Fruit fly (Drosophila melanogaster) whole organism, embryonic: ENCODE results near the gene cyr.

Experiments
- Bteb2 ChIP-seq: fragments of 200-800 bp; sonication (Bioruptor generic); optimal IDR thresholded peaks from 2 replicates; lab custom pipeline; 2016; ENCODE audit warnings: missing biosample characterization, missing genetic modification characterization
- CG10431 ChIP-seq: fragments of 200-800 bp; sonication (Bioruptor generic); optimal IDR thresholded peaks from 3 replicates; lab custom pipeline; 2018; ENCODE audit warnings: missing biosample characterization, mild to moderate bottlenecking, missing genetic modification characterization
- CG10959 ChIP-seq: fragments of 200-800 bp; sonication (Bioruptor generic); IDR thresholded peaks from 2 replicates; pipeline ENCODE4 v1.3.6; 2022; ENCODE audit warnings: missing biosample characterization, missing genetic modification characterization
- CG12744 ChIP-seq: fragments of 200-800 bp; sonication (Bioruptor generic); optimal IDR thresholded peaks from 2 replicates; lab custom pipeline; 2016; ENCODE audit warnings: missing biosample characterization, missing genetic modification characterization
- CG14860 ChIP-seq: fragments of 200-800 bp; sonication (Bioruptor generic); IDR thresholded peaks from 3 replicates; pipeline ENCODE4 v1.3.6; 2022; ENCODE audit warnings: missing biosample characterization, missing genetic modification characterization; ENCODE audit not compliant: partially characterized antibody
- CG1647 ChIP-seq: fragments of 200-800 bp; sonication (Bioruptor generic); optimal IDR thresholded peaks from 3 replicates; lab custom pipeline; 2016; ENCODE audit warnings: missing biosample characterization, missing genetic modification characterization
- CG17186 ChIP-seq: fragments of 200-800 bp; sonication (Bioruptor generic); optimal IDR thresholded peaks from 3 replicates; lab custom pipeline; 2017; ENCODE audit warnings: missing biosample characterization, missing genetic modification reagents, missing genetic modification characterization
- CG17361 ChIP-seq: fragments of 200-800 bp; sonication (Bioruptor generic); IDR thresholded peaks from 3 replicates; pipeline ENCODE4 v1.3.6; 2022; ENCODE audit warnings: missing biosample characterization, missing genetic modification characterization
- CG17385 ChIP-seq: fragments of 200-800 bp; sonication (Bioruptor generic); optimal IDR thresholded peaks from 3 replicates; lab custom pipeline; 2018; ENCODE audit warnings: missing biosample characterization, mild to moderate bottlenecking, missing genetic modification characterization
- CG17568 ChIP-seq: fragments of 200-800 bp; sonication (Bioruptor generic); optimal IDR thresholded peaks from 2 replicates; lab custom pipeline; 2018; ENCODE audit warnings: missing biosample characterization, mild to moderate bottlenecking, missing genetic modification characterization, moderate library complexity
- CG2116 ChIP-seq: fragments of 200-800 bp; sonication (Bioruptor generic); optimal IDR thresholded peaks from 3 replicates; lab custom pipeline; 2018; ENCODE audit warnings: missing biosample characterization, mild to moderate bottlenecking, missing genetic modification characterization
- CG2129 ChIP-seq: fragments of 200-800 bp; sonication (Bioruptor generic); IDR thresholded peaks from 2 replicates; pipeline ENCODE4 v1.3.6; 2022; ENCODE audit warnings: missing biosample characterization, missing genetic modification characterization; ENCODE audit not compliant: partially characterized antibody
- CG30431 ChIP-seq: fragments of 200-800 bp; sonication (Bioruptor generic); optimal IDR thresholded peaks from 2 replicates; lab custom pipeline; 2017; ENCODE audit warnings: missing biosample characterization, missing genetic modification characterization
- CG4730 ChIP-seq: fragments of 200-800 bp; sonication (Bioruptor generic); IDR thresholded peaks from 2 replicates; pipeline ENCODE4 v1.3.6; 2022; ENCODE audit warnings: missing biosample characterization, missing genetic modification characterization
- CG4854 ChIP-seq: fragments of 200-800 bp; sonication (Bioruptor generic); optimal IDR thresholded peaks from 2 replicates; lab custom pipeline; 2016; ENCODE audit warnings: missing biosample characterization, missing genetic modification characterization, inconsistent platforms
- CG6813 ChIP-seq: fragments of 200-800 bp; sonication (Bioruptor generic); optimal IDR thresholded peaks from 2 replicates; lab custom pipeline; 2017; ENCODE audit warnings: missing biosample characterization, missing genetic modification characterization, mild to moderate bottlenecking, moderate library complexity, missing genetic modification reagents
- CG7357 ChIP-seq: fragments of 200-800 bp; sonication (Bioruptor generic); IDR thresholded peaks from 3 replicates; pipeline ENCODE4 v1.3.6; 2022; ENCODE audit warnings: missing biosample characterization, missing genetic modification characterization
- CG7963 ChIP-seq: fragments of 200-800 bp; sonication (Bioruptor generic); IDR thresholded peaks from 3 replicates; pipeline ENCODE4 v1.3.6; 2022; ENCODE audit warnings: missing biosample characterization, missing genetic modification characterization; ENCODE audit not compliant: partially characterized antibody
- CG8924 ChIP-seq: fragments of 200-800 bp; optimal IDR thresholded peaks from 3 replicates; lab custom pipeline; 2019; ENCODE audit warnings: missing biosample characterization, mild to moderate bottlenecking, missing genetic modification characterization, moderate library complexity
- CG9817 ChIP-seq: fragments of 200-800 bp; sonication (Bioruptor generic); optimal IDR thresholded peaks from 2 replicates; lab custom pipeline; 2018; ENCODE audit warnings: missing biosample characterization, mild to moderate bottlenecking, missing genetic modification characterization, moderate library complexity
- Chrac-16 ChIP-seq: fragments of 200-800 bp; sonication (Bioruptor generic); optimal IDR thresholded peaks from 3 replicates; lab custom pipeline; 2016; ENCODE audit warnings: missing biosample characterization, missing genetic modification characterization
- Dek ChIP-seq: fragments of 200-800 bp; sonication (Bioruptor generic); optimal IDR thresholded peaks from 3 replicates; lab custom pipeline; 2019; ENCODE audit warnings: missing biosample characterization, mild to moderate bottlenecking, missing genetic modification characterization, moderate library complexity
- Drgx ChIP-seq: fragments of 200-800 bp; sonication (Bioruptor generic); IDR thresholded peaks from 2 replicates; pipeline ENCODE4 v1.3.6; 2022; ENCODE audit warnings: missing biosample characterization, missing genetic modification characterization
- GATAe ChIP-seq: fragments of 200-800 bp; sonication (Bioruptor generic); conservative IDR thresholded peaks from 2 replicates; pipeline ENCODE4 v1.3.6; 2022; ENCODE audit warnings: missing biosample characterization, missing genetic modification characterization
- Gug ChIP-seq: fragments of 200-800 bp; sonication (Bioruptor generic); IDR thresholded peaks from 4 replicates; pipeline ENCODE4 v1.3.6; 2022; ENCODE audit warnings: missing biosample characterization, missing genetic modification characterization
- HLH4C ChIP-seq: fragments of 200-800 bp; sonication (Bioruptor generic); IDR thresholded peaks from 3 replicates; pipeline ENCODE4 v1.3.6; 2022; ENCODE audit warnings: missing biosample characterization, missing genetic modification characterization; ENCODE audit not compliant: partially characterized antibody
- Mad ChIP-seq: fragments of 200-800 bp; sonication (Bioruptor generic); optimal IDR thresholded peaks from 2 replicates; lab custom pipeline; 2016; ENCODE audit warnings: missing biosample characterization, missing genetic modification characterization
- Max ChIP-seq: fragments of 200-800 bp; sonication (Bioruptor generic); optimal IDR thresholded peaks from 2 replicates; lab custom pipeline; 2016; ENCODE audit warnings: missing biosample characterization, mild to moderate bottlenecking, missing genetic modification characterization
- Meics ChIP-seq: fragments of 200-800 bp; sonication (Bioruptor generic); optimal IDR thresholded peaks from 2 replicates; lab custom pipeline; 2017; ENCODE audit warnings: missing biosample characterization, mild to moderate bottlenecking, missing genetic modification characterization
- Mrtf ChIP-seq: fragments of 200-800 bp; sonication (Bioruptor generic); IDR thresholded peaks from 3 replicates; pipeline ENCODE4 v1.3.6; 2022; ENCODE audit warnings: missing biosample characterization, missing genetic modification characterization
- Oli ChIP-seq: fragments of 200-800 bp; sonication (Bioruptor generic); optimal IDR thresholded peaks from 2 replicates; lab custom pipeline; 2018; ENCODE audit warnings: missing biosample characterization, mild to moderate bottlenecking, missing genetic modification characterization, moderate library complexity
- Pdp1 ChIP-seq, 2 experiments: fragments of 200-800 bp; sonication (Bioruptor generic); optimal IDR thresholded peaks; 3 replicates each; lab custom pipeline; 2016; ENCODE audit warnings: missing biosample characterization in 2 of 2, missing genetic modification characterization in 2 of 2, mild to moderate bottlenecking in 1 of 2, moderate library complexity in 1 of 2
- Ptx1 ChIP-seq: fragments of 200-800 bp; sonication (Bioruptor generic); IDR thresholded peaks from 2 replicates; pipeline ENCODE4 v1.3.6; 2022; ENCODE audit warnings: missing biosample characterization, missing genetic modification characterization
- Vsx1 ChIP-seq: fragments of 200-800 bp; sonication (Bioruptor generic); optimal IDR thresholded peaks from 2 replicates; lab custom pipeline; 2017; ENCODE audit warnings: missing biosample characterization, mild to moderate bottlenecking, missing genetic modification characterization, missing genetic modification reagents
- al ChIP-seq: fragments of 200-800 bp; sonication (Bioruptor generic); IDR thresholded peaks from 2 replicates; pipeline ENCODE4 v1.3.6; 2022; ENCODE audit warnings: missing biosample characterization, missing genetic modification characterization
- aop ChIP-seq: fragments of 200-800 bp; sonication (Bioruptor generic); IDR thresholded peaks from 2 replicates; pipeline ENCODE4 v1.3.6; 2022; ENCODE audit warnings: missing biosample characterization, missing genetic modification characterization
- bigmax ChIP-seq: fragments of 200-800 bp; sonication (Bioruptor generic); optimal IDR thresholded peaks from 2 replicates; lab custom pipeline; 2018; ENCODE audit warnings: missing biosample characterization, mild to moderate bottlenecking, missing genetic modification characterization
- btn ChIP-seq: fragments of 200-800 bp; sonication (Bioruptor generic); optimal IDR thresholded peaks from 2 replicates; lab custom pipeline; 2016; ENCODE audit warnings: missing biosample characterization, missing genetic modification characterization
- esg ChIP-seq: fragments of 200-800 bp; sonication (Bioruptor generic); conservative IDR thresholded peaks from 2 replicates; pipeline ENCODE4 v1.3.6; 2022; ENCODE audit warnings: missing biosample characterization, missing genetic modification characterization
- fd3F ChIP-seq: fragments of 200-800 bp; sonication (Bioruptor generic); optimal IDR thresholded peaks from 2 replicates; lab custom pipeline; 2018; ENCODE audit warnings: missing biosample characterization, mild to moderate bottlenecking, missing genetic modification characterization, moderate library complexity
- fru ChIP-seq: fragments of >200 bp; optimal IDR thresholded peaks from 2 replicates; lab custom pipeline; 2017
- gsb-n ChIP-seq: fragments of 200-800 bp; sonication (Bioruptor generic); optimal IDR thresholded peaks from 3 replicates; lab custom pipeline; 2018; ENCODE audit warnings: missing biosample characterization, mild to moderate bottlenecking, missing genetic modification characterization
- hbn ChIP-seq: fragments of 200-800 bp; sonication (Bioruptor generic); IDR thresholded peaks from 2 replicates; pipeline ENCODE4 v1.3.6; 2022; ENCODE audit warnings: missing biosample characterization, missing genetic modification characterization; ENCODE audit not compliant: partially characterized antibody
- jumu ChIP-seq: fragments of 200-800 bp; sonication (Bioruptor generic); optimal IDR thresholded peaks from 3 replicates; lab custom pipeline; 2016; ENCODE audit warnings: missing biosample characterization, missing genetic modification characterization
- maf-S ChIP-seq: fragments of 200-800 bp; sonication (Bioruptor generic); optimal IDR thresholded peaks from 2 replicates; lab custom pipeline; 2016; ENCODE audit warnings: missing biosample characterization, missing genetic modification characterization
- nom ChIP-seq: fragments of 200-800 bp; sonication (Bioruptor generic); optimal IDR thresholded peaks from 2 replicates; lab custom pipeline; 2017; ENCODE audit warnings: missing biosample characterization, missing genetic modification characterization, mild to moderate bottlenecking, moderate library complexity, missing genetic modification reagents
- pb ChIP-seq: fragments of 200-800 bp; sonication (Bioruptor generic); optimal IDR thresholded peaks from 3 replicates; lab custom pipeline; 2016; ENCODE audit warnings: missing biosample characterization, missing genetic modification characterization
- wdn ChIP-seq: fragments of 200-800 bp; sonication (Bioruptor generic); IDR thresholded peaks from 2 replicates; pipeline ENCODE4 v1.3.6; 2022; ENCODE audit warnings: missing biosample characterization, missing genetic modification characterization
- zen2 ChIP-seq: fragments of 200-800 bp; sonication (Bioruptor generic); IDR thresholded peaks from 3 replicates; pipeline ENCODE4 v1.3.6; 2022; ENCODE audit warnings: missing biosample characterization, missing genetic modification characterization; ENCODE audit not compliant: partially characterized antibody
- zfh2 ChIP-seq: fragments of 200-800 bp; sonication (Bioruptor generic); optimal IDR thresholded peaks from 2 replicates; lab custom pipeline; 2016; ENCODE audit warnings: missing biosample characterization, missing genetic modification characterization

Gene cyr

dm6 chrX:8092075-8092682 is 43.3 kb downstream of the cyr start (continued):
- TF ChIP-seq gsb-n (tag; lab: Kevin White, UChicago) (peak; percentile 92), Oli (tag; lab: Kevin White, UChicago) (peak; percentile 96), CG2116 (GFP tag; lab: Kevin White, UChicago) (peak; percentile 70), Dek (tag; lab: Kevin White, UChicago) (peak; percentile 94), esg (peak; percentile 91), fru (lab: Kevin White, UChicago) (no peak), CG4854 (peak; percentile 72), CG17361 (GFP tag; lab: Robert Waterston, UW) (peak; percentile 97), Drgx (GFP tag; lab: Robert Waterston, UW) (peak; percentile 94), CG17385 (peak; percentile 94), bigmax (GFP tag; lab: Kevin White, UChicago) (no peak), CG7963 (GFP tag; lab: Robert Waterston, UW) (no peak), HLH4C (GFP tag; lab: Robert Waterston, UW) (no peak), wdn (GFP tag; lab: Robert Waterston, UW) (peak; percentile 83), CG10431 (peak; percentile 91), Gug (peak; percentile 86), btn (peak; percentile 6), Bteb2 (GFP tag; lab: Kevin White, UChicago) (peak; percentile 85), fd3F (GFP tag; lab: Kevin White, UChicago) (peak; percentile 93), pb (GFP tag; lab: Kevin White, UChicago) (peak; percentile 61), CG17568 (peak; percentile 90), Vsx1 (GFP tag; lab: Kevin White, UChicago) (peak; percentile 90), CG8924 (tag; lab: Kevin White, UChicago) (peak; percentile 97), Meics (GFP tag; lab: Kevin White, UChicago) (peak; percentile 97), CG10959 (GFP tag; lab: Robert Waterston, UW) (peak; percentile 66), jumu (GFP tag; lab: Kevin White, UChicago) (peak; percentile 76), Mrtf (GFP tag; lab: Robert Waterston, UW) (peak; percentile 86), Pdp1 (GFP tag; optimal IDR thresholded peaks at IDR 0.05; lab: Kevin White, UChicago) (peak; percentile 75 to 89), CG7357 (peak; percentile 87), maf-S (GFP tag; lab: Kevin White, UChicago) (peak; percentile 77), GATAe (GFP tag; lab: Robert Waterston, UW) (peak; percentile 69; the same call in 1 of the 2 replicates), Max (peak; percentile 90), CG12744 (GFP tag; lab: Kevin White, UChicago) (peak; percentile 84), nom (GFP tag; lab: Kevin White, UChicago) (peak; percentile 91), Ptx1 (peak; percentile 96), Chrac-16 (GFP tag; lab: Kevin White, UChicago) (peak; percentile 92), CG1647 (GFP tag; lab: Kevin White, UChicago) (peak; percentile 71), zen2 (no peak), Mad (GFP tag; lab: Kevin White, UChicago) (peak; percentile 76), CG6813 (GFP tag; lab: Kevin White, UChicago) (peak; percentile 92), CG14860 (no peak), al (GFP tag; lab: Robert Waterston, UW) (peak; percentile 87), aop (GFP tag; lab: Robert Waterston, UW) (0 out of 2 replicates have a peak, but pooled peaks have one; percentile 8), CG4730 (GFP tag; lab: Robert Waterston, UW) (peak; percentile 88), hbn (GFP tag; lab: Robert Waterston, UW) (no peak), CG17186 (GFP tag; lab: Kevin White, UChicago) (peak; percentile 52), CG9817 (peak; percentile 93), CG30431 (GFP tag; lab: Kevin White, UChicago) (peak; percentile 84), CG2129 (no peak), zfh2 (GFP tag; lab: Kevin White, UChicago) (peak; percentile 71)
